Worm (Caenorhabditis elegans) whole organism, L4 larva: ENCODE measurements around the gene mdt-22.

Source experiments
- F26F4.8 ChIP-seq: fragments of 200-800 bp; sonication (Bioruptor generic); conservative IDR thresholded peaks from 2 replicates; pipeline ENCODE4 v1.3.6; 2022; ENCODE audit warnings: missing genetic modification characterization, missing compliant biosample characterization
- F37D6.2 ChIP-seq: sonication (generic microtip); optimal IDR thresholded peaks from 2 replicates; lab custom pipeline; 2016; ENCODE audit warnings: mild to moderate bottlenecking, missing genetic modification characterization, missing compliant biosample characterization
- Y105C5A.15 ChIP-seq: fragments of 200-800 bp; sonication (Bioruptor generic); IDR thresholded peaks from 2 replicates; pipeline ENCODE4 v1.3.6; 2022; ENCODE audit warnings: missing genetic modification characterization, missing compliant biosample characterization
- Y48G9A.11 ChIP-seq: fragments of 200-800 bp; sonication (Bioruptor generic); IDR thresholded peaks from 2 replicates; pipeline ENCODE4 v1.3.6; 2022; ENCODE audit warnings: missing genetic modification reagents, missing genetic modification characterization, missing compliant biosample characterization
- ZK546.5 ChIP-seq, 2 experiments: sonication (generic microtip); optimal IDR thresholded peaks; 2 replicates each; lab custom pipeline; 2017; ENCODE audit warnings: missing biosample characterization in 2 of 2, missing genetic modification characterization in 2 of 2
- aha-1 ChIP-seq: fragments of 150-350 bp; peaks from one replicate; lab custom pipeline; 2014; ENCODE audit warnings: missing biosample characterization, missing genetic modification characterization
- aly-2 ChIP-seq: sonication (generic microtip); optimal IDR thresholded peaks from 2 replicates; lab custom pipeline; 2018; ENCODE audit warnings: missing biosample characterization, missing genetic modification characterization
- attf-4 ChIP-seq: sonication (generic microtip); optimal IDR thresholded peaks from 3 replicates; lab custom pipeline; 2017; ENCODE audit warnings: missing biosample characterization, missing genetic modification characterization
- ceh-20 ChIP-seq: fragments of 200-800 bp; sonication (Bioruptor generic); IDR thresholded peaks from 2 replicates; pipeline ENCODE4 v1.3.6; 2022; ENCODE audit warnings: missing genetic modification reagents, missing genetic modification characterization, missing compliant biosample characterization
- ceh-44 ChIP-seq: fragments of 200-800 bp; sonication (Bioruptor generic); IDR thresholded peaks from 2 replicates; pipeline ENCODE4 v1.3.6; 2022; ENCODE audit warnings: missing genetic modification reagents, missing genetic modification characterization, missing compliant biosample characterization
- ces-1 ChIP-seq: fragments of 150-350 bp; sonication (generic microtip); optimal IDR thresholded peaks from 4 replicates; lab custom pipeline; 2014; ENCODE audit warnings: missing biosample characterization, missing genetic modification reagents, missing genetic modification characterization
- ctbp-1 ChIP-seq: fragments of 200-800 bp; sonication (Bioruptor generic); IDR thresholded peaks from 2 replicates; pipeline ENCODE4 v1.3.6; 2022; ENCODE audit warnings: missing genetic modification reagents, missing genetic modification characterization, missing compliant biosample characterization
- daf-19 ChIP-seq: fragments of 200-800 bp; sonication (Bioruptor generic); conservative IDR thresholded peaks from 2 replicates; pipeline ENCODE4 v1.3.6; 2022; ENCODE audit warnings: missing genetic modification characterization, missing compliant biosample characterization
- daf-8 ChIP-seq: fragments of 200-800 bp; sonication (Bioruptor generic); IDR thresholded peaks from 2 replicates; pipeline ENCODE4 v1.3.6; 2022; ENCODE audit warnings: missing genetic modification characterization, missing compliant biosample characterization
- dmd-6 ChIP-seq: fragments of 200-800 bp; sonication (Bioruptor generic); IDR thresholded peaks from 2 replicates; pipeline ENCODE4 v1.3.6; 2022; ENCODE audit warnings: missing genetic modification reagents, missing genetic modification characterization, missing compliant biosample characterization
- duxl-1 ChIP-seq: sonication (generic microtip); optimal IDR thresholded peaks from 2 replicates; lab custom pipeline; 2016; ENCODE audit warnings: mild to moderate bottlenecking, missing genetic modification characterization, moderate library complexity, missing compliant biosample characterization; ENCODE audit not compliant: poor library complexity
- egl-43 ChIP-seq: fragments of 200-800 bp; sonication (Bioruptor generic); IDR thresholded peaks from 2 replicates; pipeline ENCODE4 v1.3.6; 2022; ENCODE audit warnings: missing genetic modification reagents, missing genetic modification characterization, missing compliant biosample characterization
- fos-1 ChIP-seq: fragments of 150-350 bp; optimal IDR thresholded peaks from 2 replicates; lab custom pipeline; 2014; ENCODE audit warnings: missing biosample characterization, missing genetic modification characterization
- hlh-30 ChIP-seq: sonication (generic microtip); optimal IDR thresholded peaks from 2 replicates; lab custom pipeline; 2017; ENCODE audit warnings: antibody characterized with exemption, mild to moderate bottlenecking, missing genetic modification characterization, missing compliant biosample characterization; ENCODE audit not compliant: insufficient read depth
- hmg-1.1 ChIP-seq: fragments of 200-800 bp; sonication (Bioruptor generic); IDR thresholded peaks from 2 replicates; pipeline ENCODE4 v1.3.6; 2022; ENCODE audit warnings: missing genetic modification reagents, missing genetic modification characterization, missing compliant biosample characterization
- lin-1 ChIP-seq: fragments of 200-800 bp; sonication (Bioruptor generic); IDR thresholded peaks from 2 replicates; pipeline ENCODE4 v1.3.6; 2022; ENCODE audit warnings: missing genetic modification reagents, missing genetic modification characterization, missing compliant biosample characterization
- lin-15B ChIP-seq: fragments of 150-350 bp; sonication (generic microtip); optimal IDR thresholded peaks from 3 replicates; lab custom pipeline; 2014; ENCODE audit warnings: missing biosample characterization, missing genetic modification characterization
- lir-3 ChIP-seq: sonication (generic microtip); optimal IDR thresholded peaks from 2 replicates; lab custom pipeline; 2016; ENCODE audit warnings: mild to moderate bottlenecking, missing genetic modification characterization, missing compliant biosample characterization
- mdl-1 ChIP-seq, 2 experiments: fragments of 150-350 bp in 1 of 2; sonication (generic microtip) in 1 of 2; optimal IDR thresholded peaks; 2 replicates each; lab custom pipeline; 2014 to 2017; ENCODE audit warnings: missing biosample characterization in 2 of 2, missing genetic modification characterization in 2 of 2
- mdt-29 ChIP-seq: fragments of 200-800 bp; sonication (Bioruptor generic); IDR thresholded peaks from 2 replicates; pipeline ENCODE4 v1.3.6; 2022; ENCODE audit warnings: missing genetic modification reagents, missing genetic modification characterization, missing compliant biosample characterization
- mes-2 ChIP-seq: sonication (generic microtip); optimal IDR thresholded peaks from 2 replicates; lab custom pipeline; 2016; ENCODE audit warnings: missing genotype, mild to moderate bottlenecking, missing genetic modification characterization, missing compliant biosample characterization; ENCODE audit not compliant: poor library complexity, severe bottlenecking
- mxl-2 ChIP-seq: fragments of 200-800 bp; sonication (Bioruptor generic); conservative IDR thresholded peaks from 2 replicates; pipeline ENCODE4 v1.3.6; 2022; ENCODE audit warnings: missing genetic modification reagents, missing genetic modification characterization, missing compliant biosample characterization
- mxl-3 ChIP-seq: fragments of 200-800 bp; sonication (Bioruptor generic); optimal IDR thresholded peaks from 2 replicates; lab custom pipeline; 2018; ENCODE audit warnings: mild to moderate bottlenecking, missing genetic modification characterization, missing compliant biosample characterization
- nhr-10 ChIP-seq: fragments of 150-350 bp; optimal IDR thresholded peaks from 2 replicates; lab custom pipeline; 2014; ENCODE audit warnings: missing biosample characterization, missing genetic modification characterization
- nhr-102 ChIP-seq: sonication (generic microtip); optimal IDR thresholded peaks from 2 replicates; lab custom pipeline; 2016; ENCODE audit warnings: mild to moderate bottlenecking, missing genetic modification characterization, moderate library complexity, missing compliant biosample characterization
- nhr-11 ChIP-seq: fragments of 150-350 bp; optimal IDR thresholded peaks from 2 replicates; lab custom pipeline; 2014; ENCODE audit warnings: missing biosample characterization, missing genetic modification characterization
- nhr-48 ChIP-seq: sonication (generic microtip); optimal IDR thresholded peaks from 2 replicates; lab custom pipeline; 2016; ENCODE audit warnings: mild to moderate bottlenecking, missing genetic modification characterization, missing compliant biosample characterization
- sdz-12 ChIP-seq: fragments of 200-800 bp; sonication (Bioruptor generic); optimal IDR thresholded peaks from 2 replicates; lab custom pipeline; 2018; ENCODE audit warnings: mild to moderate bottlenecking, missing genetic modification characterization, missing compliant biosample characterization
- skn-1 ChIP-seq: fragments of 150-350 bp; optimal IDR thresholded peaks from 2 replicates; lab custom pipeline; 2014; ENCODE audit warnings: missing biosample characterization, missing genetic modification characterization
- snpc-4 ChIP-seq: fragments of 150-350 bp; optimal IDR thresholded peaks from 2 replicates; lab custom pipeline; 2014; ENCODE audit warnings: missing biosample characterization, missing genetic modification characterization
- unc-39 ChIP-seq: sonication (generic microtip); optimal IDR thresholded peaks from 2 replicates; lab custom pipeline; 2017; ENCODE audit warnings: missing biosample characterization, missing genetic modification characterization
- unc-62 ChIP-seq, 3 experiments: fragments of 150-350 bp in 1 of 3; sonication (generic microtip); optimal IDR thresholded peaks in 2 of 3; peaks in 1 of 3; 1 replicate in 1 of 3; 2 replicates in 2 of 3; lab custom pipeline; 2014 to 2017; ENCODE audit warnings: missing biosample characterization in 3 of 3, missing genetic modification characterization in 3 of 3, missing genetic modification reagents in 3 of 3, missing genotype in 1 of 3
- vab-7 ChIP-seq: fragments of 200-800 bp; sonication (Bioruptor generic); IDR thresholded peaks from 2 replicates; pipeline ENCODE4 v1.3.6; 2022; ENCODE audit warnings: missing genetic modification reagents, missing genetic modification characterization, missing compliant biosample characterization
- zag-1 ChIP-seq: fragments of 150-350 bp; optimal IDR thresholded peaks from 2 replicates; lab custom pipeline; 2014; ENCODE audit warnings: missing biosample characterization, missing genetic modification characterization

Gene mdt-22

ce11 chrII:10300954-10301353 lies at the start of gene mdt-22 (continued):
- TF ChIP-seq skn-1 (tag; lab: Kevin White, UChicago) (no peak), lir-3 (tag; lab: Kevin White, UChicago) (no peak), nhr-102 (peak; percentile 58), egl-43 (GFP tag; lab: Robert Waterston, UW) (peak; percentile 64; the same call in 1 of the 2 replicates), ctbp-1 (GFP tag; lab: Robert Waterston, UW) (peak; percentile 59; the same call in 1 of the 2 replicates), lin-1 (GFP tag; lab: Robert Waterston, UW) (peak; percentile 49; the same call in 1 of the 2 replicates), mes-2 (tag; lab: Kevin White, UChicago) (peak; percentile 87), lin-15B (no peak), nhr-48 (tag; lab: Kevin White, UChicago) (no peak), hmg-1.1 (GFP tag; lab: Robert Waterston, UW) (peak; percentile 79), duxl-1 (tag; lab: Kevin White, UChicago) (peak; percentile 2), Y48G9A.11 (peak; percentile 53; the same call in 1 of the 2 replicates), ceh-20 (GFP tag; lab: Robert Waterston, UW) (peak; percentile 68), F37D6.2 (tag; lab: Kevin White, UChicago) (peak; percentile 37), daf-19 (GFP tag; lab: Robert Waterston, UW) (0 out of 2 replicates have a peak, but pooled peaks have one; percentile 46), mdt-29 (GFP tag; lab: Robert Waterston, UW) (no peak), hlh-30 (tag; lab: Kevin White, UChicago) (peak; percentile 43), mxl-2 (GFP tag; lab: Robert Waterston, UW) (no peak)

- peak; percentile 92 for TF ChIP-seq aha-1 (tag; lab: Kevin White, UChicago)
- TF ChIP-seq mes-2 (tag; lab: Kevin White, UChicago) = no peak
Observed at ce11 chrII:10252048-10252447, 49.0 kb upstream of the mdt-22 start.

- TF ChIP-seq zag-1 (tag; lab: Kevin White, UChicago) (no peak), F26F4.8 (GFP tag; lab: Robert Waterston, UW) (no peak), unc-62 (GFP tag; optimal IDR thresholded peaks at IDR 0.05 in 1 of 2; lab: Kevin White, UChicago) (peak in 1 of 2 experiments; percentile 95), unc-62 (tag; optimal IDR thresholded peaks at IDR 0.05; lab: Kevin White, UChicago) (no peak), daf-8 (GFP tag; lab: Robert Waterston, UW) (no peak), nhr-10 (tag; lab: Kevin White, UChicago) (no peak), unc-39 (tag; lab: Kevin White, UChicago) (no peak), sdz-12 (GFP tag; lab: Kevin White, UChicago) (no peak), F37D6.2 (tag; lab: Kevin White, UChicago) (no peak)
- TF ChIP-seq, all 104 proteins: peak for 1
Observed at ce11 chrII:10261261-10261660, 39.8 kb upstream of the mdt-22 start.

- TF ChIP-seq ces-1 (GFP tag; lab: Kevin White, UChicago) = no peak
- TF ChIP-seq snpc-4 (tag; lab: Kevin White, UChicago) = no peak
- no peak for TF ChIP-seq mxl-3
- no peak for TF ChIP-seq aly-2 (tag; lab: Kevin White, UChicago)
- no peak for TF ChIP-seq daf-8 (GFP tag; lab: Robert Waterston, UW)
- no peak for TF ChIP-seq nhr-11 (tag; lab: Kevin White, UChicago)
- no peak for TF ChIP-seq Y105C5A.15
- no peak for TF ChIP-seq mdl-1 (tag; optimal IDR thresholded peaks at IDR 0.05; lab: Kevin White, UChicago)
- no peak for TF ChIP-seq dmd-6
- no peak for TF ChIP-seq ceh-44 (GFP tag; lab: Robert Waterston, UW)
- TF ChIP-seq fos-1 = no peak
- TF ChIP-seq attf-4 (tag; lab: Kevin White, UChicago) = no peak
- TF ChIP-seq ZK546.5 (tag; optimal IDR thresholded peaks at IDR 0.05; lab: Kevin White, UChicago) = no peak
- no peak for TF ChIP-seq vab-7 (GFP tag; lab: Robert Waterston, UW)
Observed at ce11 chrII:10270052-10270451, 31.0 kb upstream of the mdt-22 start, which contains the start of gene F54B3.2. F54B3.2 (minus strand) TSS chrII:10270152.
